Worm (Caenorhabditis elegans) whole organism, early embryonic: ENCODE data around the gene pelo-1.

ENCODE experiments used
- B0310.2 ChIP-seq: sonication (generic microtip); optimal IDR thresholded peaks from 2 replicates; lab custom pipeline; 2016; ENCODE audit warnings: mild to moderate bottlenecking, missing genetic modification characterization, missing compliant biosample characterization
- aly-1 ChIP-seq: sonication (generic microtip); optimal IDR thresholded peaks from 2 replicates; lab custom pipeline; 2016; ENCODE audit warnings: missing genetic modification characterization, missing compliant biosample characterization
- ama-1 ChIP-seq: fragments of 150-350 bp; optimal IDR thresholded peaks from 2 replicates; lab custom pipeline; 2014
- ceh-36 ChIP-seq: sonication (generic microtip); optimal IDR thresholded peaks from 2 replicates; lab custom pipeline; 2016; ENCODE audit warnings: missing genetic modification characterization, inconsistent platforms, missing compliant biosample characterization
- ets-7 ChIP-seq: sonication (generic microtip); optimal IDR thresholded peaks from 2 replicates; lab custom pipeline; 2016; ENCODE audit warnings: missing genotype, missing genetic modification characterization, missing compliant biosample characterization
- flt-1 ChIP-seq: fragments of 200-800 bp; sonication (Bioruptor generic); IDR thresholded peaks from 2 replicates; pipeline ENCODE4 v1.3.6; 2022; ENCODE audit warnings: missing genetic modification characterization, missing compliant biosample characterization
- hmg-4 ChIP-seq: fragments of 200-800 bp; sonication (Bioruptor generic); optimal IDR thresholded peaks from 2 replicates; lab custom pipeline; 2018; ENCODE audit warnings: mild to moderate bottlenecking, missing genetic modification characterization, missing compliant biosample characterization
- hnd-1 ChIP-seq: sonication (generic microtip); optimal IDR thresholded peaks from 2 replicates; lab custom pipeline; 2016; ENCODE audit warnings: missing genetic modification characterization, missing compliant biosample characterization
- scrt-1 ChIP-seq: fragments of 200-800 bp; sonication (Bioruptor generic); IDR thresholded peaks from 2 replicates; pipeline ENCODE4 v1.3.6; 2022; ENCODE audit warnings: missing genetic modification characterization, missing compliant biosample characterization
- sea-1 ChIP-seq: fragments of 200-800 bp; sonication (Bioruptor generic); conservative IDR thresholded peaks from 2 replicates; pipeline ENCODE4 v1.3.6; 2022; ENCODE audit warnings: missing genetic modification characterization, missing compliant biosample characterization
- tbx-11 ChIP-seq: fragments of 200-800 bp; sonication (Bioruptor generic); IDR thresholded peaks from 2 replicates; pipeline ENCODE4 v1.3.6; 2022; ENCODE audit warnings: missing genetic modification characterization, missing compliant biosample characterization
- tbx-37 ChIP-seq: fragments of 200-800 bp; sonication (Bioruptor generic); conservative IDR thresholded peaks from 2 replicates; pipeline ENCODE4 v1.3.6; 2022; ENCODE audit warnings: missing genetic modification reagents, missing genetic modification characterization, missing compliant biosample characterization
- tra-4 ChIP-seq: sonication (generic microtip); optimal IDR thresholded peaks from 2 replicates; lab custom pipeline; 2017; ENCODE audit warnings: missing genetic modification characterization, missing compliant biosample characterization

DNA sequence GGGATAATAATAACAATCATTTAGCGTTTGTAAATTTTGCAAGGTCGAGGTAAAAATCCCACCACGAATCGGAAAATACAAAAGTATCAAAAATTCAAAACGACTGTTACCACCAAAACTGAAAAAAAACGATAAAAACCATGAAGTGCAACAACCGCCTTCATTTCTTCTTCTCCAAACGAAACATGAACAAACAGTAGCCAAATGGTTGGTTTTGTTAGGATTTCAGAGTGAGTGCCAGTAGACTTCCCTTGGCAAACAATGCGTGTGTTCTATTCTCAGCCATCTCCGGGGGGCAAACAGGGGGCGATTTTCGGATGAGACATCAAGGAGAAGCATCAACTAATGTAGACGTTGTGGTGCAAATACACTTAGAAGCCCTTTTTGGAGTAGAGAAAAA is 20.7 kb upstream of the pelo-1 start:
- TF ChIP-seq hnd-1 (tag; lab: Kevin White, UChicago) = no peak
- TF ChIP-seq tbx-11 (GFP tag; lab: Robert Waterston, UW) = no peak
- TF ChIP-seq ama-1 (lab: Kevin White, UChicago) = no peak
- TF ChIP-seq hmg-4 (GFP tag; lab: Kevin White, UChicago) = no peak
- no peak for TF ChIP-seq sea-1 (GFP tag; lab: Robert Waterston, UW)
- TF ChIP-seq aly-1 = no peak
- no peak for TF ChIP-seq B0310.2 (tag; lab: Kevin White, UChicago)
- no peak for TF ChIP-seq ets-7 (tag; lab: Kevin White, UChicago)
- TF ChIP-seq tbx-37 = no peak
- TF ChIP-seq tra-4 (tag; lab: Kevin White, UChicago) = no peak
- TF ChIP-seq flt-1 (GFP tag; lab: Robert Waterston, UW) = no peak
- no peak for TF ChIP-seq scrt-1 (GFP tag; lab: Robert Waterston, UW)
- TF ChIP-seq ceh-36 (tag; lab: Kevin White, UChicago) = no peak
